Worm (Caenorhabditis elegans): ENCODE data around the gene F47B8.1.

- TF ChIP-seq lin-13 (tag; optimal IDR thresholded peaks at IDR 0.05) (no peak), pha-4 (tag; optimal IDR thresholded peaks at IDR 0.05) (no peak), sptf-1 (tag; optimal IDR thresholded peaks at IDR 0.05) (no peak), nhr-76 (tag; optimal IDR thresholded peaks at IDR 0.05) (no peak), ham-2 (GFP tag; optimal IDR thresholded peaks at IDR 0.05) (no peak), unc-62 (GFP tag; optimal IDR thresholded peaks at IDR 0.05) (no peak)
Measured at ce11 chrV:14336655-14337054, 22.5 kb upstream of the F47B8.1 start, which contains the start of gene srm-6.

Data from whole organism, mixed stage, embryonic.